Worm (Caenorhabditis elegans) whole organism, L4 larva: ENCODE measurements around the gene D2024.18.

Experiments used
- R02D3.7 ChIP-seq: fragments of 150-350 bp; sonication (generic microtip); optimal IDR thresholded peaks from 3 replicates; lab custom pipeline; 2014; ENCODE audit warnings: missing biosample characterization, missing genetic modification characterization
- Y5F2A.4 ChIP-seq: fragments of 200-800 bp; sonication (Bioruptor generic); optimal IDR thresholded peaks from 2 replicates; lab custom pipeline; 2018; ENCODE audit warnings: mild to moderate bottlenecking, missing genetic modification characterization, missing compliant biosample characterization
- aha-1 ChIP-seq: fragments of 150-350 bp; peaks from one replicate; lab custom pipeline; 2014; ENCODE audit warnings: missing biosample characterization, missing genetic modification characterization
- arid-1 ChIP-seq: fragments of 200-800 bp; sonication (Bioruptor generic); conservative IDR thresholded peaks from 2 replicates; pipeline ENCODE4 v1.3.6; 2022; ENCODE audit warnings: missing genetic modification reagents, missing genetic modification characterization, missing compliant biosample characterization
- ceh-20 ChIP-seq: fragments of 200-800 bp; sonication (Bioruptor generic); IDR thresholded peaks from 2 replicates; pipeline ENCODE4 v1.3.6; 2022; ENCODE audit warnings: missing genetic modification reagents, missing genetic modification characterization, missing compliant biosample characterization
- ceh-28 ChIP-seq: fragments of 150-350 bp; optimal IDR thresholded peaks from 2 replicates; lab custom pipeline; 2014; ENCODE audit warnings: missing biosample characterization, missing genetic modification reagents, missing genetic modification characterization
- daf-16 ChIP-seq, 3 experiments: sonication (generic microtip); optimal IDR thresholded peaks; 2 replicates each; lab custom pipeline; 2016 to 2017; ENCODE audit warnings: missing genetic modification characterization in 3 of 3, missing genetic modification reagents in 3 of 3, mild to moderate bottlenecking in 2 of 3, missing compliant biosample characterization in 2 of 3, missing biosample characterization in 1 of 3, moderate library complexity in 1 of 3
- dpl-1 ChIP-seq: fragments of 150-350 bp; optimal IDR thresholded peaks from 2 replicates; lab custom pipeline; 2014; ENCODE audit warnings: missing biosample characterization, missing genetic modification reagents, missing genetic modification characterization
- duxl-1 ChIP-seq: sonication (generic microtip); optimal IDR thresholded peaks from 2 replicates; lab custom pipeline; 2016; ENCODE audit warnings: mild to moderate bottlenecking, missing genetic modification characterization, moderate library complexity, missing compliant biosample characterization; ENCODE audit not compliant: poor library complexity
- dve-1 ChIP-seq: sonication (generic microtip); optimal IDR thresholded peaks from 2 replicates; lab custom pipeline; 2017; ENCODE audit warnings: antibody characterized with exemption, mild to moderate bottlenecking, missing genetic modification characterization, missing compliant biosample characterization; ENCODE audit not compliant: insufficient read depth
- hlh-30 ChIP-seq: sonication (generic microtip); optimal IDR thresholded peaks from 2 replicates; lab custom pipeline; 2017; ENCODE audit warnings: antibody characterized with exemption, mild to moderate bottlenecking, missing genetic modification characterization, missing compliant biosample characterization; ENCODE audit not compliant: insufficient read depth
- lim-7 ChIP-seq: fragments of 200-800 bp; sonication (Bioruptor generic); IDR thresholded peaks from 2 replicates; pipeline ENCODE4 v1.3.6; 2022; ENCODE audit warnings: missing genetic modification characterization, missing compliant biosample characterization
- lin-38 ChIP-seq: fragments of 200-800 bp; sonication (Bioruptor generic); IDR thresholded peaks from 2 replicates; pipeline ENCODE4 v1.3.6; 2022; ENCODE audit warnings: missing genetic modification reagents, missing genetic modification characterization, missing compliant biosample characterization
- lin-39 ChIP-seq: fragments of 150-350 bp; optimal IDR thresholded peaks from 2 replicates; lab custom pipeline; 2014; ENCODE audit warnings: missing biosample characterization, missing genetic modification reagents, missing genetic modification characterization
- lsy-2 ChIP-seq, 2 experiments: fragments of 150-350 bp in 1 of 2; sonication (generic microtip) in 1 of 2; optimal IDR thresholded peaks; 2 replicates each; lab custom pipeline; 2014 to 2017; ENCODE audit warnings: missing biosample characterization in 2 of 2, missing genetic modification characterization in 2 of 2
- mxl-3 ChIP-seq: fragments of 200-800 bp; sonication (Bioruptor generic); optimal IDR thresholded peaks from 2 replicates; lab custom pipeline; 2018; ENCODE audit warnings: mild to moderate bottlenecking, missing genetic modification characterization, missing compliant biosample characterization
- nhr-11 ChIP-seq: fragments of 150-350 bp; optimal IDR thresholded peaks from 2 replicates; lab custom pipeline; 2014; ENCODE audit warnings: missing biosample characterization, missing genetic modification characterization
- nhr-28 ChIP-seq: fragments of 150-350 bp; optimal IDR thresholded peaks from 2 replicates; lab custom pipeline; 2014; ENCODE audit warnings: missing biosample characterization, missing genetic modification characterization
- nhr-42 ChIP-seq: fragments of 200-800 bp; sonication (Bioruptor generic); IDR thresholded peaks from 2 replicates; pipeline ENCODE4 v1.3.6; 2022; ENCODE audit warnings: missing genetic modification characterization, missing compliant biosample characterization
- nhr-76 ChIP-seq: fragments of 150-350 bp; optimal IDR thresholded peaks from 2 replicates; lab custom pipeline; 2014; ENCODE audit warnings: missing biosample characterization, missing genetic modification characterization
- nhr-77 ChIP-seq: fragments of 150-350 bp; optimal IDR thresholded peaks from 2 replicates; lab custom pipeline; 2014; ENCODE audit warnings: missing biosample characterization, missing genetic modification characterization
- pha-4 ChIP-seq, 2 experiments: fragments of 150-350 bp in 1 of 2; fragments of 200-800 bp in 1 of 2; sonication (Bioruptor generic) in 1 of 2; IDR thresholded peaks in 1 of 2; optimal IDR thresholded peaks in 1 of 2; 2 replicates each; pipeline versions ENCODE4 v1.3.6 to Lab custom; 2014 to 2022; ENCODE audit warnings: missing genetic modification characterization in 2 of 2, missing genetic modification reagents in 2 of 2, missing biosample characterization in 1 of 2, missing compliant biosample characterization in 1 of 2
- pqm-1 ChIP-seq: sonication (generic microtip); optimal IDR thresholded peaks from 2 replicates; lab custom pipeline; 2017; ENCODE audit warnings: missing biosample characterization, missing genetic modification characterization
- skn-1 ChIP-seq: fragments of 150-350 bp; optimal IDR thresholded peaks from 2 replicates; lab custom pipeline; 2014; ENCODE audit warnings: missing biosample characterization, missing genetic modification characterization
- snpc-4 ChIP-seq: fragments of 150-350 bp; optimal IDR thresholded peaks from 2 replicates; lab custom pipeline; 2014; ENCODE audit warnings: missing biosample characterization, missing genetic modification characterization
- spr-1 ChIP-seq: sonication (generic microtip); optimal IDR thresholded peaks from 2 replicates; lab custom pipeline; 2016; ENCODE audit warnings: mild to moderate bottlenecking, missing genetic modification characterization, missing compliant biosample characterization
- spr-3 ChIP-seq: fragments of 200-800 bp; sonication (Bioruptor generic); optimal IDR thresholded peaks from 2 replicates; lab custom pipeline; 2018; ENCODE audit warnings: mild to moderate bottlenecking, missing genetic modification characterization, missing compliant biosample characterization
- unc-39 ChIP-seq: sonication (generic microtip); optimal IDR thresholded peaks from 2 replicates; lab custom pipeline; 2017; ENCODE audit warnings: missing biosample characterization, missing genetic modification characterization
- unc-62 ChIP-seq, 3 experiments: fragments of 150-350 bp in 1 of 3; sonication (generic microtip); optimal IDR thresholded peaks in 2 of 3; peaks in 1 of 3; 1 replicate in 1 of 3; 2 replicates in 2 of 3; lab custom pipeline; 2014 to 2017; ENCODE audit warnings: missing biosample characterization in 3 of 3, missing genetic modification characterization in 3 of 3, missing genetic modification reagents in 3 of 3, missing genotype in 1 of 3
- zag-1 ChIP-seq: fragments of 150-350 bp; optimal IDR thresholded peaks from 2 replicates; lab custom pipeline; 2014; ENCODE audit warnings: missing biosample characterization, missing genetic modification characterization
- ztf-11 ChIP-seq: fragments of 150-350 bp; optimal IDR thresholded peaks from 2 replicates; lab custom pipeline; 2014; ENCODE audit warnings: missing biosample characterization, missing genetic modification characterization

The D2024.18 gene

ce11 chrIV:7276661-7277060 lies 26.4 kb downstream of the D2024.18 start, which contains the start of gene C06E4.2:
C06E4.2 (plus strand) TSS chrIV:7276961.
- TF ChIP-seq lim-7 (GFP tag; lab: Robert Waterston, UW) (no peak), lin-39 (tag; lab: Kevin White, UChicago) (no peak), unc-39 (tag; lab: Kevin White, UChicago) (no peak)

- TF ChIP-seq hlh-30 (tag; lab: Kevin White, UChicago) (no peak), nhr-77 (no peak), spr-3 (no peak), skn-1 (tag; lab: Kevin White, UChicago) (no peak), daf-16 (GFP tag; optimal IDR thresholded peaks at IDR 0.05; lab: Kevin White, UChicago) (no peak), daf-16 (tag; optimal IDR thresholded peaks at IDR 0.05; lab: Kevin White, UChicago) (no peak), ztf-11 (no peak)
Measured at ce11 chrIV:7282957-7283356, 32.7 kb downstream of the D2024.18 start, which contains the start of gene C06E4.1. C06E4.1 (plus strand) TSS chrIV:7283257.

ce11 chrIV:7285839-7286238 lies 35.6 kb downstream of the D2024.18 start, which contains the start of gene C06E4.8:
C06E4.8 (minus strand) TSS chrIV:7285875.
- TF ChIP-seq nhr-28 (tag; lab: Kevin White, UChicago) (peak; percentile 25), pqm-1 (tag; lab: Kevin White, UChicago) (peak; percentile 61), spr-1 (tag; lab: Kevin White, UChicago) (no peak)

ce11 chrIV:7287474-7287873 lies 37.2 kb downstream of the D2024.18 start, which contains the start of gene F42C5.3:
F42C5.3 (minus strand) TSS chrIV:7287574.
- TF ChIP-seq ceh-20 (GFP tag; lab: Robert Waterston, UW) (no peak), spr-3 (no peak), nhr-11 (tag; lab: Kevin White, UChicago) (no peak), nhr-42 (no peak), nhr-76 (tag; lab: Kevin White, UChicago) (no peak), arid-1 (GFP tag; lab: Robert Waterston, UW) (no peak), snpc-4 (tag; lab: Kevin White, UChicago) (no peak), lin-38 (GFP tag; lab: Robert Waterston, UW) (no peak), mxl-3 (no peak), duxl-1 (tag; lab: Kevin White, UChicago) (no peak), R02D3.7 (tag; lab: Kevin White, UChicago) (no peak), unc-62 (GFP tag; optimal IDR thresholded peaks at IDR 0.05 in 1 of 2; lab: Kevin White, UChicago) (no peak), unc-62 (tag; optimal IDR thresholded peaks at IDR 0.05; lab: Kevin White, UChicago) (no peak), pha-4 (GFP tag; IDR thresholded peaks at IDR 0.05; lab: Robert Waterston, UW) (no peak), pha-4 (tag; optimal IDR thresholded peaks at IDR 0.05; lab: Kevin White, UChicago) (no peak), Y5F2A.4 (no peak)

ce11 chrIV:7291066-7291465 lies 40.8 kb downstream of the D2024.18 start:
- TF ChIP-seq dpl-1, result peak; percentile 28
- TF ChIP-seq hlh-30 (tag; lab: Kevin White, UChicago), result peak; percentile 75
- peak; percentile 12 for TF ChIP-seq nhr-28 (tag; lab: Kevin White, UChicago)
- TF ChIP-seq dve-1 (tag; lab: Kevin White, UChicago), result peak; percentile 2
- TF ChIP-seq lsy-2 (tag; optimal IDR thresholded peaks at IDR 0.05; lab: Kevin White, UChicago), result no peak
- no peak for TF ChIP-seq zag-1

- TF ChIP-seq ceh-28 (no peak), aha-1 (tag; lab: Kevin White, UChicago) (peak; percentile 91)
Measured at ce11 chrIV:7291957-7292356, 41.7 kb downstream of the D2024.18 start, which contains the start of gene F42C5.4. F42C5.4 (minus strand) TSS chrIV:7292127.
